Worm (Caenorhabditis elegans) whole organism, L3 larva: ENCODE results near the gene T15H9.4.
A peak's percentile ranks its signal among the peaks of the same experiment; 100 is the strongest.

Experiments used
- R02D3.7 ChIP-seq: fragments of 150-350 bp; optimal IDR thresholded peaks from 2 replicates; lab custom pipeline; 2014; ENCODE audit warnings: missing biosample characterization, missing genetic modification characterization
- ZK546.5 ChIP-seq: sonication (generic microtip); optimal IDR thresholded peaks from 2 replicates; lab custom pipeline; 2017; ENCODE audit warnings: missing biosample characterization, missing genetic modification characterization
- aly-2 ChIP-seq: fragments of 150-350 bp; optimal IDR thresholded peaks from 2 replicates; lab custom pipeline; 2014; ENCODE audit warnings: missing biosample characterization, missing genetic modification characterization
- ama-1 ChIP-seq: fragments of 150-350 bp; optimal IDR thresholded peaks from 2 replicates; lab custom pipeline; 2018
- ceh-16 ChIP-seq: sonication (generic microtip); optimal IDR thresholded peaks from 2 replicates; lab custom pipeline; 2017; ENCODE audit warnings: missing biosample characterization, missing genetic modification characterization
- ceh-28 ChIP-seq: fragments of 150-350 bp; optimal IDR thresholded peaks from 2 replicates; lab custom pipeline; 2014; ENCODE audit warnings: missing biosample characterization, missing genetic modification reagents, missing genetic modification characterization
- ceh-82 ChIP-seq: fragments of 150-350 bp; optimal IDR thresholded peaks from 2 replicates; lab custom pipeline; 2014; ENCODE audit warnings: missing biosample characterization, missing genetic modification characterization
- ceh-9 ChIP-seq: sonication (generic microtip); optimal IDR thresholded peaks from 2 replicates; lab custom pipeline; 2018; ENCODE audit warnings: missing biosample characterization, missing genetic modification characterization
- daf-12 ChIP-seq: fragments of 150-350 bp; optimal IDR thresholded peaks from 2 replicates; lab custom pipeline; 2014; ENCODE audit warnings: missing biosample characterization, missing genetic modification reagents, missing genetic modification characterization
- egl-27 ChIP-seq: sonication (generic microtip); optimal IDR thresholded peaks from 4 replicates; lab custom pipeline; 2017; ENCODE audit warnings: missing biosample characterization, missing genetic modification reagents, missing genetic modification characterization
- egl-5 ChIP-seq: fragments of 150-350 bp; optimal IDR thresholded peaks from 2 replicates; lab custom pipeline; 2017; ENCODE audit warnings: missing biosample characterization, missing genetic modification reagents, missing genetic modification characterization, inconsistent platforms
- elt-1 ChIP-seq: fragments of 150-350 bp; optimal IDR thresholded peaks from 2 replicates; lab custom pipeline; 2014; ENCODE audit warnings: missing biosample characterization, missing genetic modification characterization
- elt-2 ChIP-seq: sonication (generic microtip); optimal IDR thresholded peaks from 2 replicates; lab custom pipeline; 2016; ENCODE audit warnings: missing genetic modification reagents, mild to moderate bottlenecking, missing genetic modification characterization, missing compliant biosample characterization
- elt-3 ChIP-seq, 3 experiments: fragments of 150-350 bp in 1 of 3; sonication (generic microtip) in 2 of 3; optimal IDR thresholded peaks; 2 replicates in 2 of 3; 4 replicates in 1 of 3; lab custom pipeline; 2014 to 2017; ENCODE audit warnings: missing biosample characterization in 3 of 3, missing genetic modification characterization in 3 of 3
- eor-1 ChIP-seq, 2 experiments: fragments of 150-350 bp; optimal IDR thresholded peaks; 2 replicates each; lab custom pipeline; 2014 to 2018; ENCODE audit warnings: missing biosample characterization in 2 of 2, missing genetic modification characterization in 2 of 2
- fkh-10 ChIP-seq: sonication (generic microtip); optimal IDR thresholded peaks from 2 replicates; lab custom pipeline; 2017; ENCODE audit warnings: missing biosample characterization, missing genetic modification reagents, missing genetic modification characterization
- fkh-2 ChIP-seq: fragments of 150-350 bp; optimal IDR thresholded peaks from 2 replicates; lab custom pipeline; 2014; ENCODE audit warnings: missing biosample characterization, missing genetic modification reagents, missing genetic modification characterization
- fos-1 ChIP-seq: fragments of 150-350 bp; optimal IDR thresholded peaks from 2 replicates; lab custom pipeline; 2014; ENCODE audit warnings: missing biosample characterization, missing genetic modification characterization
- hmg-11 ChIP-seq: sonication (generic microtip); optimal IDR thresholded peaks from 2 replicates; lab custom pipeline; 2016; ENCODE audit warnings: missing genetic modification characterization, missing compliant biosample characterization
- jun-1 ChIP-seq: fragments of 150-350 bp; optimal IDR thresholded peaks from 2 replicates; lab custom pipeline; 2014; ENCODE audit warnings: missing biosample characterization, missing genetic modification reagents, missing genetic modification characterization
- lin-15B ChIP-seq: fragments of 150-350 bp; optimal IDR thresholded peaks from 2 replicates; lab custom pipeline; 2014; ENCODE audit warnings: missing biosample characterization, missing genetic modification characterization
- lin-39 ChIP-seq: fragments of 150-350 bp; optimal IDR thresholded peaks from 2 replicates; lab custom pipeline; 2018; ENCODE audit warnings: missing biosample characterization, missing genetic modification reagents, missing genetic modification characterization
- lsy-12 ChIP-seq: sonication (generic microtip); optimal IDR thresholded peaks from 2 replicates; lab custom pipeline; 2016; ENCODE audit warnings: mild to moderate bottlenecking, missing genetic modification characterization, missing compliant biosample characterization
- mdl-1 ChIP-seq: fragments of 150-350 bp; optimal IDR thresholded peaks from 2 replicates; lab custom pipeline; 2014; ENCODE audit warnings: missing biosample characterization, missing genetic modification characterization
- mml-1 ChIP-seq: fragments of 150-350 bp; sonication (generic microtip); optimal IDR thresholded peaks from 3 replicates; lab custom pipeline; 2014; ENCODE audit warnings: missing biosample characterization, missing genetic modification characterization
- nfya-1 ChIP-seq: sonication (generic microtip); optimal IDR thresholded peaks from 2 replicates; lab custom pipeline; 2017; ENCODE audit warnings: missing genetic modification characterization, mild to moderate bottlenecking, missing compliant biosample characterization, antibody characterized with exemption, moderate library complexity; ENCODE audit not compliant: insufficient read depth
- nhr-11 ChIP-seq: fragments of 150-350 bp; optimal IDR thresholded peaks from 2 replicates; lab custom pipeline; 2014; ENCODE audit warnings: missing biosample characterization, missing genetic modification characterization
- nhr-23 ChIP-seq: fragments of 150-350 bp; optimal IDR thresholded peaks from 2 replicates; lab custom pipeline; 2014; ENCODE audit warnings: missing biosample characterization, missing genetic modification reagents, missing genetic modification characterization
- nhr-237 ChIP-seq: fragments of 150-350 bp; optimal IDR thresholded peaks from 2 replicates; lab custom pipeline; 2014; ENCODE audit warnings: missing biosample characterization, missing genetic modification characterization
- nhr-25 ChIP-seq: sonication (generic microtip); optimal IDR thresholded peaks from 2 replicates; lab custom pipeline; 2017; ENCODE audit warnings: missing biosample characterization, missing genetic modification characterization
- nhr-28 ChIP-seq: fragments of 150-350 bp; optimal IDR thresholded peaks from 2 replicates; lab custom pipeline; 2014; ENCODE audit warnings: missing biosample characterization, missing genetic modification characterization
- nhr-43 ChIP-seq: sonication (generic microtip); optimal IDR thresholded peaks from 2 replicates; lab custom pipeline; 2016; ENCODE audit warnings: mild to moderate bottlenecking, missing genetic modification characterization, missing compliant biosample characterization; ENCODE audit not compliant: poor library complexity, severe bottlenecking
- nhr-67 ChIP-seq: fragments of 150-350 bp; optimal IDR thresholded peaks from 2 replicates; lab custom pipeline; 2014; ENCODE audit warnings: missing biosample characterization, missing genetic modification characterization
- nhr-76 ChIP-seq: fragments of 150-350 bp; sonication (generic microtip); optimal IDR thresholded peaks from 5 replicates; lab custom pipeline; 2014; ENCODE audit warnings: missing biosample characterization, missing genetic modification characterization
- nhr-77 ChIP-seq: fragments of 150-350 bp; optimal IDR thresholded peaks from 2 replicates; lab custom pipeline; 2014; ENCODE audit warnings: missing biosample characterization, missing genetic modification characterization
- pha-4 ChIP-seq: fragments of 150-350 bp; optimal IDR thresholded peaks from 2 replicates; lab custom pipeline; 2014; ENCODE audit warnings: missing biosample characterization, missing genetic modification reagents, missing genetic modification characterization
- pqm-1 ChIP-seq: fragments of 150-350 bp; optimal IDR thresholded peaks from 2 replicates; lab custom pipeline; 2017; ENCODE audit warnings: missing biosample characterization, missing genetic modification characterization, inconsistent platforms
- skn-1 ChIP-seq: fragments of 150-350 bp; optimal IDR thresholded peaks from 2 replicates; lab custom pipeline; 2014; ENCODE audit warnings: missing biosample characterization, missing genetic modification characterization
- snpc-4 ChIP-seq: fragments of 150-350 bp; optimal IDR thresholded peaks from 2 replicates; lab custom pipeline; 2014; ENCODE audit warnings: missing biosample characterization, missing genetic modification characterization
- tbx-2 ChIP-seq: sonication (generic microtip); optimal IDR thresholded peaks from 2 replicates; lab custom pipeline; 2016; ENCODE audit warnings: mild to moderate bottlenecking, missing genetic modification characterization, missing compliant biosample characterization
- unc-39 ChIP-seq: sonication (generic microtip); optimal IDR thresholded peaks from 4 replicates; lab custom pipeline; 2017; ENCODE audit warnings: missing biosample characterization, missing genetic modification characterization
- unc-62 ChIP-seq: fragments of 150-350 bp; sonication (generic microtip); optimal IDR thresholded peaks from 4 replicates; lab custom pipeline; 2014; ENCODE audit warnings: missing biosample characterization, missing genetic modification reagents, missing genetic modification characterization
- ztf-11 ChIP-seq: fragments of 150-350 bp; optimal IDR thresholded peaks from 2 replicates; lab custom pipeline; 2014; ENCODE audit warnings: missing biosample characterization, missing genetic modification characterization
- ztf-4 ChIP-seq: fragments of 150-350 bp; optimal IDR thresholded peaks from 2 replicates; lab custom pipeline; 2014; ENCODE audit warnings: missing biosample characterization, missing genetic modification characterization

The T15H9.4 gene

ce11 chrII:9591071-9591470 lies 20.6 kb upstream of the T15H9.4 start, which contains the start of the genes E02H1.1 and tag-124:
Gene E02H1.1 (minus strand): TSS chrII:9591164.
Gene tag-124 (plus strand): TSS chrII:9591292.
- TF ChIP-seq nhr-76 (no peak), ama-1 (lab: Kevin White, UChicago) (no peak), mdl-1 (tag; lab: Kevin White, UChicago) (no peak), elt-3 (tag; optimal IDR thresholded peaks at IDR 0.05; lab: Kevin White, UChicago) (no peak), unc-39 (tag; lab: Kevin White, UChicago) (no peak), aly-2 (tag; lab: Kevin White, UChicago) (no peak), R02D3.7 (tag; lab: Kevin White, UChicago) (no peak), tbx-2 (tag; lab: Kevin White, UChicago) (no peak), nhr-67 (tag; lab: Kevin White, UChicago) (no peak), elt-1 (tag; lab: Kevin White, UChicago) (no peak), ztf-11 (tag; lab: Kevin White, UChicago) (no peak), fos-1 (no peak), ceh-9 (tag; lab: Kevin White, UChicago) (no peak), ceh-16 (no peak), eor-1 (tag; optimal IDR thresholded peaks at IDR 0.05; lab: Kevin White, UChicago) (peak in 1 of 2 experiments; percentile 69), nhr-43 (tag; lab: Kevin White, UChicago) (peak; percentile 92), nhr-237 (tag; lab: Kevin White, UChicago) (no peak), mml-1 (no peak), jun-1 (tag; lab: Kevin White, UChicago) (no peak), pha-4 (tag; lab: Kevin White, UChicago) (peak; percentile 77), nhr-25 (peak; percentile 74), nhr-28 (tag; lab: Kevin White, UChicago) (no peak), lin-15B (tag; lab: Kevin White, UChicago) (peak; percentile 76), ceh-82 (tag; lab: Kevin White, UChicago) (no peak), daf-12 (tag; lab: Kevin White, UChicago) (no peak), pqm-1 (tag; lab: Kevin White, UChicago) (peak; percentile 21), lin-39 (tag; lab: Kevin White, UChicago) (no peak), unc-62 (GFP tag; lab: Kevin White, UChicago) (no peak), skn-1 (tag; lab: Kevin White, UChicago) (no peak), ztf-4 (tag; lab: Kevin White, UChicago) (no peak), fkh-2 (tag; lab: Kevin White, UChicago) (no peak), nhr-77 (no peak), elt-2 (tag; lab: Kevin White, UChicago) (peak; percentile 17), fkh-10 (no peak), nhr-11 (tag; lab: Kevin White, UChicago) (peak; percentile 34), egl-27 (tag; lab: Kevin White, UChicago) (no peak), lsy-12 (tag; lab: Kevin White, UChicago) (peak; percentile 72), egl-5 (tag; lab: Kevin White, UChicago) (no peak), ceh-28 (tag; lab: Kevin White, UChicago) (peak; percentile 15), ZK546.5 (no peak), snpc-4 (tag; lab: Kevin White, UChicago) (peak; percentile 62), hmg-11 (tag; lab: Kevin White, UChicago) (peak; percentile 35), nhr-23 (tag; lab: Kevin White, UChicago) (peak; percentile 87), nfya-1 (tag; lab: Kevin White, UChicago) (peak; percentile 72)

DNA sequence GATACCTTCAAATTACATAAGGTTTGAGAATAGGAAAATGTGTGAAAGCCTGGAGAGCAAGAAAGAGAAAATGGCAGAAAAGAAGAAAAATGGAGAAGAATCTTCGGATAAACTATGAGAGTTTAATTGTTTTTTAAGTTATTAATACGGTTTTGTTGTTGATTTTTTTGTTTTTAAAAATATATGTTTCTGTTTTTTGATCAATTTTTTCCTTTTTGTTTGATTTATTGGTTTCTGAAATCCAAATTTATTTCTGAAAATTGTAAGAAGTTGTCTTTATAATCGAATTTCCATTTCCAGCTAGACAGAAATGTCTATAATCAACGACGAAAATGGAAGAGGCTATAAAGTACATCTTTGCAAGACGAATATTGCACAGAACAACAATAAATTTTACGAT lies 18.9 kb upstream of the T15H9.4 start, which contains the start of gene parp-2:
TSS of gene parp-2 (plus strand) at position 301 of the 400 bp plus-strand sequence.
- TF ChIP-seq elt-3 (tag; optimal IDR thresholded peaks at IDR 0.05; lab: Kevin White, UChicago) = no peak
